Fruit fly (Drosophila melanogaster) whole organism, embryonic: ENCODE results near the gene CG13108.

Experiments
- BEAF-32 ChIP-seq: fragments of 200-800 bp; sonication (Bioruptor generic); optimal IDR thresholded peaks from 3 replicates; lab custom pipeline; 2017; ENCODE audit warnings: missing biosample characterization, missing genetic modification characterization, mild to moderate bottlenecking, moderate library complexity, missing genetic modification reagents
- Bdp1 ChIP-seq: fragments of 200-800 bp; sonication (Bioruptor generic); optimal IDR thresholded peaks from 3 replicates; lab custom pipeline; 2016; ENCODE audit warnings: missing biosample characterization, missing genetic modification characterization
- Bteb2 ChIP-seq: fragments of 200-800 bp; sonication (Bioruptor generic); optimal IDR thresholded peaks from 2 replicates; lab custom pipeline; 2016; ENCODE audit warnings: missing biosample characterization, missing genetic modification characterization
- CG10431 ChIP-seq: fragments of 200-800 bp; sonication (Bioruptor generic); optimal IDR thresholded peaks from 3 replicates; lab custom pipeline; 2018; ENCODE audit warnings: missing biosample characterization, mild to moderate bottlenecking, missing genetic modification characterization
- CG11093 ChIP-seq: fragments of 200-800 bp; sonication (Bioruptor generic); IDR thresholded peaks from 3 replicates; pipeline ENCODE4 v1.3.6; 2022; ENCODE audit warnings: missing biosample characterization, missing genetic modification characterization
- CG11247 ChIP-seq: fragments of 200-800 bp; sonication (Bioruptor generic); IDR thresholded peaks from 2 replicates; pipeline ENCODE4 v1.3.6; 2022; ENCODE audit warnings: missing biosample characterization, missing genetic modification characterization
- CG11723 ChIP-seq: fragments of 200-800 bp; sonication (Bioruptor generic); optimal IDR thresholded peaks from 2 replicates; lab custom pipeline; 2017; ENCODE audit warnings: missing biosample characterization, mild to moderate bottlenecking, missing genetic modification characterization
- CG12659 ChIP-seq: fragments of 200-800 bp; sonication (Bioruptor generic); optimal IDR thresholded peaks from 3 replicates; lab custom pipeline; 2017; ENCODE audit warnings: mild to moderate bottlenecking, missing biosample characterization, missing genetic modification reagents, missing genetic modification characterization
- CG1529 ChIP-seq: fragments of 200-800 bp; sonication (Bioruptor generic); optimal IDR thresholded peaks from 3 replicates; lab custom pipeline; 2018; ENCODE audit warnings: missing biosample characterization, missing genetic modification characterization
- CG15696 ChIP-seq: fragments of 200-800 bp; sonication (Bioruptor generic); optimal IDR thresholded peaks from 2 replicates; lab custom pipeline; 2019; ENCODE audit warnings: missing biosample characterization, mild to moderate bottlenecking, missing genetic modification characterization, moderate library complexity
- CG42726 ChIP-seq: fragments of 200-800 bp; sonication (Bioruptor generic); IDR thresholded peaks from 2 replicates; pipeline ENCODE4 v1.3.6; 2022; ENCODE audit warnings: missing biosample characterization, missing genetic modification characterization; ENCODE audit not compliant: partially characterized antibody
- CG7928 ChIP-seq: fragments of 200-800 bp; sonication (Bioruptor generic); optimal IDR thresholded peaks from 2 replicates; lab custom pipeline; 2017; ENCODE audit warnings: missing biosample characterization, mild to moderate bottlenecking, missing genetic modification characterization
- CG7987 ChIP-seq: fragments of 200-800 bp; sonication (Bioruptor generic); optimal IDR thresholded peaks from 2 replicates; lab custom pipeline; 2018; ENCODE audit warnings: missing biosample characterization, mild to moderate bottlenecking, missing genetic modification characterization, moderate library complexity
- Camta ChIP-seq: fragments of 200-800 bp; sonication (Bioruptor generic); optimal IDR thresholded peaks from 2 replicates; lab custom pipeline; 2016; ENCODE audit warnings: missing biosample characterization, missing genetic modification characterization
- Dbx ChIP-seq: fragments of 200-800 bp; sonication (Bioruptor generic); IDR thresholded peaks from 3 replicates; pipeline ENCODE4 v1.3.6; 2022; ENCODE audit warnings: missing biosample characterization, missing genetic modification characterization
- Gsc ChIP-seq: fragments of 200-800 bp; sonication (Bioruptor generic); IDR thresholded peaks from 2 replicates; pipeline ENCODE4 v1.3.6; 2022; ENCODE audit warnings: missing biosample characterization, missing genetic modification characterization
- Gug ChIP-seq: fragments of 200-800 bp; sonication (Bioruptor generic); IDR thresholded peaks from 4 replicates; pipeline ENCODE4 v1.3.6; 2022; ENCODE audit warnings: missing biosample characterization, missing genetic modification characterization
- HHEX ChIP-seq: fragments of 200-800 bp; sonication (Bioruptor generic); optimal IDR thresholded peaks from 3 replicates; lab custom pipeline; 2017; ENCODE audit warnings: missing biosample characterization, mild to moderate bottlenecking, missing genetic modification characterization, missing genetic modification reagents
- HmgD ChIP-seq: fragments of 200-800 bp; sonication (Bioruptor generic); optimal IDR thresholded peaks from 3 replicates; lab custom pipeline; 2016; ENCODE audit warnings: missing biosample characterization, missing genetic modification characterization
- Hr39 ChIP-seq: fragments of >200 bp; optimal IDR thresholded peaks from 2 replicates; lab custom pipeline; 2017
- Lim3 ChIP-seq: fragments of 200-800 bp; sonication (Bioruptor generic); IDR thresholded peaks from 2 replicates; pipeline ENCODE4 v1.3.6; 2022; ENCODE audit warnings: missing biosample characterization, missing genetic modification characterization
- Med ChIP-seq: fragments of 200-800 bp; sonication (Bioruptor generic); peaks from one replicate; lab custom pipeline; 2016; ENCODE audit warnings: missing biosample characterization, missing genetic modification characterization, mild to moderate bottlenecking, inconsistent platforms, moderate library complexity
- Scr ChIP-seq: fragments of 200-800 bp; sonication (Bioruptor generic); IDR thresholded peaks from 2 replicates; pipeline ENCODE4 v1.3.6; 2022; ENCODE audit warnings: missing biosample characterization, missing genetic modification characterization; ENCODE audit not compliant: partially characterized antibody
- Ssrp ChIP-seq: fragments of 200-800 bp; sonication (Bioruptor generic); optimal IDR thresholded peaks from 2 replicates; lab custom pipeline; 2018; ENCODE audit warnings: missing biosample characterization, mild to moderate bottlenecking, missing genetic modification characterization, moderate library complexity
- Tbp ChIP-seq: fragments of >200 bp; optimal IDR thresholded peaks from 2 replicates; lab custom pipeline; 2018; ENCODE audit warnings: missing biosample characterization, missing genetic modification characterization
- Trl ChIP-seq, 3 experiments: fragments of >200 bp in 2 of 3; fragments of 200-800 bp in 1 of 3; sonication (Bioruptor generic) in 1 of 3; optimal IDR thresholded peaks; 2 replicates in 1 of 3; 3 replicates in 2 of 3; lab custom pipeline; 2016 to 2017; ENCODE audit warnings: missing biosample characterization in 1 of 3, missing genetic modification characterization in 1 of 3
- Usf ChIP-seq: fragments of 200-800 bp; sonication (Bioruptor generic); optimal IDR thresholded peaks from 2 replicates; lab custom pipeline; 2017; ENCODE audit warnings: missing genotype, missing biosample characterization, missing genetic modification characterization
- Xbp1 ChIP-seq: fragments of 200-800 bp; sonication (Bioruptor generic); optimal IDR thresholded peaks from 3 replicates; lab custom pipeline; 2016; ENCODE audit warnings: missing biosample characterization, mild to moderate bottlenecking, missing genetic modification characterization
- YL-1 ChIP-seq: fragments of 200-800 bp; sonication (Bioruptor generic); optimal IDR thresholded peaks from 3 replicates; lab custom pipeline; 2017; ENCODE audit warnings: missing biosample characterization, mild to moderate bottlenecking, missing genetic modification characterization
- bigmax ChIP-seq: fragments of 200-800 bp; sonication (Bioruptor generic); optimal IDR thresholded peaks from 2 replicates; lab custom pipeline; 2018; ENCODE audit warnings: missing biosample characterization, mild to moderate bottlenecking, missing genetic modification characterization
- cad ChIP-seq: fragments of >200 bp; optimal IDR thresholded peaks from 2 replicates; lab custom pipeline; 2017; ENCODE audit warnings: missing biosample characterization, missing genetic modification characterization
- cg ChIP-seq: fragments of 200-800 bp; sonication (Bioruptor generic); optimal IDR thresholded peaks from 3 replicates; lab custom pipeline; 2019; ENCODE audit warnings: missing biosample characterization, mild to moderate bottlenecking, missing genetic modification characterization, moderate library complexity
- emc ChIP-seq: fragments of 200-800 bp; sonication (Bioruptor generic); optimal IDR thresholded peaks from 2 replicates; lab custom pipeline; 2016; ENCODE audit warnings: missing biosample characterization, missing genetic modification characterization
- fd64A ChIP-seq: fragments of 200-800 bp; sonication (Bioruptor generic); optimal IDR thresholded peaks from 3 replicates; lab custom pipeline; 2018; ENCODE audit warnings: missing biosample characterization, mild to moderate bottlenecking, missing genetic modification characterization
- fd96Cb ChIP-seq: fragments of 200-800 bp; sonication (Bioruptor generic); optimal IDR thresholded peaks from 2 replicates; lab custom pipeline; 2018; ENCODE audit warnings: missing biosample characterization, mild to moderate bottlenecking, missing genetic modification characterization, moderate library complexity
- fu2 ChIP-seq: fragments of 200-800 bp; sonication (Bioruptor generic); optimal IDR thresholded peaks from 2 replicates; lab custom pipeline; 2016; ENCODE audit warnings: missing biosample characterization, missing genetic modification characterization
- gcm2 ChIP-seq: fragments of 200-800 bp; sonication (Bioruptor generic); optimal IDR thresholded peaks from 2 replicates; lab custom pipeline; 2016; ENCODE audit warnings: missing biosample characterization, missing genetic modification characterization
- hth ChIP-seq: fragments of >200 bp; optimal IDR thresholded peaks from 2 replicates; lab custom pipeline; 2017; ENCODE audit warnings: inconsistent platforms
- pb ChIP-seq: fragments of 200-800 bp; sonication (Bioruptor generic); optimal IDR thresholded peaks from 3 replicates; lab custom pipeline; 2016; ENCODE audit warnings: missing biosample characterization, missing genetic modification characterization
- pita ChIP-seq: fragments of 200-800 bp; sonication (Bioruptor generic); optimal IDR thresholded peaks from 2 replicates; lab custom pipeline; 2017; ENCODE audit warnings: missing biosample characterization, mild to moderate bottlenecking, missing genetic modification characterization
- prd ChIP-seq, 3 experiments: fragments of >200 bp in 2 of 3; fragments of 200-800 bp in 1 of 3; sonication (Bioruptor generic) in 1 of 3; optimal IDR thresholded peaks in 2 of 3; IDR thresholded peaks in 1 of 3; 2 replicates in 2 of 3; 3 replicates in 1 of 3; pipeline versions ENCODE4 v1.3.6 to Lab custom; 2017 to 2022; ENCODE audit warnings: missing biosample characterization in 1 of 3, missing genetic modification characterization in 1 of 3
- psq ChIP-seq: fragments of 200-800 bp; sonication (Bioruptor generic); optimal IDR thresholded peaks from 2 replicates; lab custom pipeline; 2017; ENCODE audit warnings: missing biosample characterization, missing genetic modification characterization
- pum ChIP-seq: fragments of 200-800 bp; sonication (Bioruptor generic); optimal IDR thresholded peaks from 2 replicates; lab custom pipeline; 2016; ENCODE audit warnings: missing biosample characterization, missing genetic modification characterization
- ranshi ChIP-seq: fragments of 200-800 bp; sonication (Bioruptor generic); IDR thresholded peaks from 2 replicates; pipeline ENCODE4 v1.3.6; 2022; ENCODE audit warnings: missing biosample characterization, missing genetic modification characterization
- sd ChIP-seq: fragments of 200-800 bp; sonication (Bioruptor generic); optimal IDR thresholded peaks from 3 replicates; lab custom pipeline; 2018; ENCODE audit warnings: missing biosample characterization, mild to moderate bottlenecking, missing genetic modification characterization, moderate library complexity
- sisA ChIP-seq: fragments of 200-800 bp; sonication (Bioruptor generic); IDR thresholded peaks from 2 replicates; pipeline ENCODE4 v1.3.6; 2022; ENCODE audit warnings: missing biosample characterization, missing genetic modification characterization
- slp2 ChIP-seq: fragments of 200-800 bp; sonication (Bioruptor generic); optimal IDR thresholded peaks from 2 replicates; lab custom pipeline; 2016; ENCODE audit warnings: missing biosample characterization, missing genetic modification characterization
- so ChIP-seq: fragments of 200-800 bp; sonication (Bioruptor generic); IDR thresholded peaks from 3 replicates; pipeline ENCODE4 v1.3.6; 2022; ENCODE audit warnings: missing biosample characterization, missing genetic modification characterization
- tap ChIP-seq: fragments of 200-800 bp; optimal IDR thresholded peaks from 3 replicates; lab custom pipeline; 2019; ENCODE audit warnings: missing biosample characterization, mild to moderate bottlenecking, missing genetic modification characterization, moderate library complexity
- tup ChIP-seq: fragments of 200-800 bp; sonication (Bioruptor generic); optimal IDR thresholded peaks from 2 replicates; lab custom pipeline; 2016; ENCODE audit warnings: missing biosample characterization, mild to moderate bottlenecking, missing genetic modification characterization, moderate library complexity
- zfh1 ChIP-seq: fragments of 200-800 bp; sonication (Bioruptor generic); IDR thresholded peaks from 3 replicates; pipeline ENCODE4 v1.3.6; 2022; ENCODE audit warnings: missing biosample characterization, missing genetic modification characterization

The CG13108 gene

dm6 chr2L:9207133-9207532, 43.1 kb downstream of the CG13108 start (continued):
- no peak for TF ChIP-seq Scr (GFP tag; lab: Robert Waterston, UW)
- 0 out of 3 replicates have a peak, but pooled peaks have one; percentile 26 for TF ChIP-seq CG11093 (GFP tag; lab: Robert Waterston, UW)
- TF ChIP-seq Usf (GFP tag; lab: Kevin White, UChicago), result no peak
- no peak for TF ChIP-seq bigmax (GFP tag; lab: Kevin White, UChicago)
- no peak for TF ChIP-seq Bteb2
- TF ChIP-seq HmgD (GFP tag; lab: Kevin White, UChicago), result no peak
- TF ChIP-seq YL-1 (GFP tag; lab: Kevin White, UChicago), result no peak
- TF ChIP-seq tap, result no peak
- no peak for TF ChIP-seq Camta (GFP tag; lab: Kevin White, UChicago)
- no peak for TF ChIP-seq CG11247 (GFP tag; lab: Robert Waterston, UW)
- TF ChIP-seq so (GFP tag; lab: Robert Waterston, UW), result no peak; the same call in 2 of the 3 replicates
- TF ChIP-seq CG7987, result no peak
- TF ChIP-seq Hr39, result no peak
- TF ChIP-seq BEAF-32, result no peak
- TF ChIP-seq CG7928, result no peak
- no peak for TF ChIP-seq ranshi (GFP tag; lab: Robert Waterston, UW)
- no peak for TF ChIP-seq CG10431 (GFP tag; lab: Kevin White, UChicago)
- 0 out of 3 replicates have a peak, but pooled peaks have one; percentile 26 for TF ChIP-seq zfh1
- TF ChIP-seq Lim3 (GFP tag; lab: Robert Waterston, UW), result no peak
- TF ChIP-seq psq (GFP tag; lab: Kevin White, UChicago), result no peak
- no peak for TF ChIP-seq gcm2 (GFP tag; lab: Kevin White, UChicago)
- TF ChIP-seq Med (GFP tag; lab: Kevin White, UChicago), result peak; percentile 12
- peak; percentile 42 for TF ChIP-seq CG1529
- no peak for TF ChIP-seq tup (GFP tag; lab: Kevin White, UChicago)
- TF ChIP-seq pita, result no peak
- no peak for TF ChIP-seq fu2 (GFP tag; lab: Kevin White, UChicago)
- TF ChIP-seq CG11723 (GFP tag; lab: Kevin White, UChicago), result peak; percentile 8
- TF ChIP-seq pb (GFP tag; lab: Kevin White, UChicago), result no peak
- TF ChIP-seq hth (lab: Kevin White, UChicago), result no peak
- peak; percentile 61 for TF ChIP-seq Ssrp (tag; lab: Kevin White, UChicago)
- TF ChIP-seq Gug (GFP tag; lab: Robert Waterston, UW), result peak; percentile 17; the same call in 1 of the 4 replicates
- no peak for TF ChIP-seq cg (GFP tag; lab: Kevin White, UChicago)
- TF ChIP-seq Dbx, result no peak
- peak; percentile 54 for TF ChIP-seq fd96Cb (tag; lab: Kevin White, UChicago)
- no peak for TF ChIP-seq pum (GFP tag; lab: Kevin White, UChicago)
- no peak for TF ChIP-seq CG42726 (GFP tag; lab: Robert Waterston, UW)
- no peak for TF ChIP-seq slp2 (GFP tag; lab: Kevin White, UChicago)
- TF ChIP-seq prd (optimal IDR thresholded peaks at IDR 0.05; lab: Kevin White, UChicago), result no peak
- peak; percentile 46; the same call in 1 of the 3 replicates for TF ChIP-seq prd (GFP tag; IDR thresholded peaks at IDR 0.05; lab: Robert Waterston, UW)
- TF ChIP-seq Tbp (GFP tag; lab: Kevin White, UChicago), result no peak
- no peak for TF ChIP-seq fd64A (GFP tag; lab: Kevin White, UChicago)
- no peak for TF ChIP-seq emc (GFP tag; lab: Kevin White, UChicago)
- TF ChIP-seq Bdp1 (GFP tag; lab: Kevin White, UChicago), result no peak
- peak; percentile 17 for TF ChIP-seq CG12659
- no peak for TF ChIP-seq Gsc (GFP tag; lab: Robert Waterston, UW)
- no peak for TF ChIP-seq Trl (optimal IDR thresholded peaks at IDR 0.05; lab: Kevin White, UChicago)
- TF ChIP-seq Trl (GFP tag; optimal IDR thresholded peaks at IDR 0.05; lab: Kevin White, UChicago), result no peak
- peak; percentile 25 for TF ChIP-seq HHEX (GFP tag; lab: Kevin White, UChicago)
- no peak; the same call in 1 of the 2 replicates for TF ChIP-seq sisA (GFP tag; lab: Robert Waterston, UW)
- peak; percentile 46 for TF ChIP-seq Xbp1 (GFP tag; lab: Kevin White, UChicago)
- no peak for TF ChIP-seq cad (GFP tag; lab: Kevin White, UChicago)
- no peak for TF ChIP-seq CG15696 (tag; lab: Kevin White, UChicago)
- peak; percentile 28 for TF ChIP-seq sd (tag; lab: Kevin White, UChicago)
